Worm (Caenorhabditis elegans) whole organism, young adult: ENCODE data around the gene tbc-6.

Experiments
- B0261.1 ChIP-seq: sonication (generic microtip); optimal IDR thresholded peaks from 2 replicates; lab custom pipeline; 2016; ENCODE audit warnings: mild to moderate bottlenecking, missing genetic modification characterization, moderate library complexity, missing compliant biosample characterization
- C06A6.2 ChIP-seq: fragments of 200-800 bp; sonication (Bioruptor generic); conservative IDR thresholded peaks from 2 replicates; pipeline ENCODE4 v1.3.6; 2022; ENCODE audit warnings: missing genetic modification characterization, missing compliant biosample characterization
- D2030.7 ChIP-seq: fragments of 200-800 bp; sonication (Bioruptor generic); IDR thresholded peaks from 2 replicates; pipeline ENCODE4 v1.3.6; 2022; ENCODE audit warnings: missing genetic modification reagents, missing genetic modification characterization, missing compliant biosample characterization
- F39B2.1 ChIP-seq: fragments of 200-800 bp; sonication (Bioruptor generic); IDR thresholded peaks from 2 replicates; pipeline ENCODE4 v1.3.6; 2022; ENCODE audit warnings: missing genetic modification reagents, missing genetic modification characterization, missing compliant biosample characterization
- K12H6.12 ChIP-seq: fragments of 200-800 bp; sonication (Bioruptor generic); optimal IDR thresholded peaks from 2 replicates; lab custom pipeline; 2018; ENCODE audit warnings: mild to moderate bottlenecking, missing genetic modification characterization, missing compliant biosample characterization
- T26A5.8 ChIP-seq: sonication (generic microtip); optimal IDR thresholded peaks from 2 replicates; lab custom pipeline; 2016; ENCODE audit warnings: missing genetic modification characterization, missing compliant biosample characterization
- akir-1 ChIP-seq: fragments of 200-800 bp; sonication (Bioruptor generic); optimal IDR thresholded peaks from 2 replicates; lab custom pipeline; 2018; ENCODE audit warnings: mild to moderate bottlenecking, missing genetic modification characterization, moderate library complexity, missing compliant biosample characterization
- attf-3 ChIP-seq: fragments of 200-800 bp; sonication (Bioruptor generic); conservative IDR thresholded peaks from 2 replicates; pipeline ENCODE4 v1.3.6; 2022; ENCODE audit warnings: missing genetic modification reagents, missing genetic modification characterization, missing compliant biosample characterization
- bed-1 ChIP-seq: fragments of 200-800 bp; sonication (Bioruptor generic); IDR thresholded peaks from 2 replicates; pipeline ENCODE4 v1.3.6; 2022; ENCODE audit warnings: missing genetic modification reagents, missing genetic modification characterization, missing compliant biosample characterization
- bed-2 ChIP-seq: fragments of 200-800 bp; sonication (Bioruptor generic); IDR thresholded peaks from 2 replicates; pipeline ENCODE4 v1.3.6; 2022; ENCODE audit warnings: missing genetic modification reagents, missing genetic modification characterization, missing compliant biosample characterization
- cebp-1 ChIP-seq, 2 experiments: fragments of 200-800 bp in 1 of 2; sonication (Bioruptor generic) in 1 of 2; sonication (generic microtip) in 1 of 2; IDR thresholded peaks in 1 of 2; optimal IDR thresholded peaks in 1 of 2; 2 replicates each; pipeline versions ENCODE4 v1.3.6 to Lab custom; 2017 to 2022; ENCODE audit warnings: missing compliant biosample characterization in 2 of 2, missing genetic modification characterization in 2 of 2, mild to moderate bottlenecking in 1 of 2, missing genetic modification reagents in 1 of 2, moderate library complexity in 1 of 2
- die-1 ChIP-seq: sonication (generic microtip); optimal IDR thresholded peaks from 2 replicates; lab custom pipeline; 2016; ENCODE audit warnings: missing genotype, mild to moderate bottlenecking, missing genetic modification characterization, missing compliant biosample characterization
- efl-1 ChIP-seq: fragments of 150-350 bp; optimal IDR thresholded peaks from 2 replicates; lab custom pipeline; 2014; ENCODE audit warnings: missing biosample characterization, missing genetic modification reagents, missing genetic modification characterization
- egl-18 ChIP-seq: fragments of 200-800 bp; sonication (Bioruptor generic); IDR thresholded peaks from 2 replicates; pipeline ENCODE4 v1.3.6; 2022; ENCODE audit warnings: missing genetic modification reagents, missing genetic modification characterization, missing compliant biosample characterization
- him-1 ChIP-seq: sonication (generic microtip); optimal IDR thresholded peaks from 2 replicates; lab custom pipeline; 2016; ENCODE audit warnings: missing genotype, missing genetic modification reagents, missing genetic modification characterization, missing compliant biosample characterization
- hlh-12 ChIP-seq: sonication (generic microtip); optimal IDR thresholded peaks from 2 replicates; lab custom pipeline; 2016; ENCODE audit warnings: missing genetic modification characterization, missing compliant biosample characterization
- hmg-1.2 ChIP-seq: fragments of 200-800 bp; sonication (Bioruptor generic); IDR thresholded peaks from 2 replicates; pipeline ENCODE4 v1.3.6; 2022; ENCODE audit warnings: missing genetic modification reagents, missing genetic modification characterization, missing compliant biosample characterization
- hrde-1 ChIP-seq: sonication (generic microtip); optimal IDR thresholded peaks from 2 replicates; lab custom pipeline; 2016; ENCODE audit warnings: missing genetic modification characterization, mild to moderate bottlenecking, missing compliant biosample characterization, moderate library complexity, missing genotype, missing genetic modification reagents, borderline replicate concordance
- hsf-1 ChIP-seq: fragments of 200-800 bp; sonication (Bioruptor generic); IDR thresholded peaks from 2 replicates; pipeline ENCODE4 v1.3.6; 2022; ENCODE audit warnings: missing genetic modification reagents, missing genetic modification characterization, missing compliant biosample characterization
- lag-1 ChIP-seq: fragments of 200-800 bp; sonication (Bioruptor generic); IDR thresholded peaks from 2 replicates; pipeline ENCODE4 v1.3.6; 2022; ENCODE audit warnings: missing genetic modification reagents, missing genetic modification characterization, missing compliant biosample characterization
- let-526 ChIP-seq: fragments of 200-800 bp; sonication (Bioruptor generic); IDR thresholded peaks from 2 replicates; pipeline ENCODE4 v1.3.6; 2022; ENCODE audit warnings: missing genetic modification reagents, missing genetic modification characterization, missing compliant biosample characterization
- lin-26 ChIP-seq: fragments of 200-800 bp; sonication (Bioruptor generic); IDR thresholded peaks from 2 replicates; pipeline ENCODE4 v1.3.6; 2022; ENCODE audit warnings: missing genetic modification reagents, missing genetic modification characterization, missing compliant biosample characterization
- lin-35 ChIP-seq, 3 experiments: fragments of 150-350 bp in 2 of 3; sonication (generic microtip) in 1 of 3; optimal IDR thresholded peaks; 2 replicates each; lab custom pipeline; 2014 to 2018; ENCODE audit warnings: missing biosample characterization in 3 of 3, missing genetic modification characterization in 3 of 3, missing genetic modification reagents in 3 of 3
- lin-54 ChIP-seq: fragments of 200-800 bp; sonication (Bioruptor generic); optimal IDR thresholded peaks from 2 replicates; lab custom pipeline; 2018; ENCODE audit warnings: mild to moderate bottlenecking, missing genetic modification characterization, missing compliant biosample characterization
- madf-3 ChIP-seq: fragments of 200-800 bp; sonication (Bioruptor generic); IDR thresholded peaks from 2 replicates; pipeline ENCODE4 v1.3.6; 2022; ENCODE audit warnings: missing genetic modification reagents, missing genetic modification characterization, missing compliant biosample characterization
- mes-4 ChIP-seq: sonication (generic microtip); optimal IDR thresholded peaks from 2 replicates; lab custom pipeline; 2016; ENCODE audit warnings: missing genotype, missing genetic modification characterization, missing compliant biosample characterization
- mxl-1 ChIP-seq: sonication (generic microtip); optimal IDR thresholded peaks from 2 replicates; lab custom pipeline; 2016; ENCODE audit warnings: missing genetic modification characterization, missing compliant biosample characterization
- nfya-1 ChIP-seq: sonication (generic microtip); optimal IDR thresholded peaks from 2 replicates; lab custom pipeline; 2017; ENCODE audit warnings: antibody characterized with exemption, missing compliant biosample characterization, missing genetic modification characterization, borderline replicate concordance; ENCODE audit not compliant: insufficient read depth
- nfya-2 ChIP-seq: fragments of 200-800 bp; sonication (Bioruptor generic); IDR thresholded peaks from 2 replicates; pipeline ENCODE4 v1.3.6; 2022; ENCODE audit warnings: missing genetic modification reagents, missing genetic modification characterization, missing compliant biosample characterization
- nhr-90 ChIP-seq: sonication (generic microtip); optimal IDR thresholded peaks from 2 replicates; lab custom pipeline; 2016; ENCODE audit warnings: missing genotype, mild to moderate bottlenecking, missing genetic modification characterization, missing compliant biosample characterization
- pbrm-1 ChIP-seq: fragments of 200-800 bp; sonication (Bioruptor generic); IDR thresholded peaks from 2 replicates; pipeline ENCODE4 v1.3.6; 2022; ENCODE audit warnings: missing genetic modification reagents, missing genetic modification characterization, missing compliant biosample characterization
- rpc-1 ChIP-seq, 2 experiments: fragments of 150-350 bp in 1 of 2; sonication (generic microtip) in 1 of 2; optimal IDR thresholded peaks; 2 replicates each; lab custom pipeline; 2014 to 2018; ENCODE audit warnings: missing biosample characterization in 1 of 2, missing genetic modification characterization in 1 of 2, missing genetic modification reagents in 1 of 2, missing genotype in 1 of 2
- sea-2 ChIP-seq: fragments of 200-800 bp; sonication (Bioruptor generic); IDR thresholded peaks from 2 replicates; pipeline ENCODE4 v1.3.6; 2022; ENCODE audit warnings: missing genetic modification characterization, missing compliant biosample characterization
- snpc-1.1 ChIP-seq: sonication (generic microtip); optimal IDR thresholded peaks from 2 replicates; lab custom pipeline; 2017; ENCODE audit warnings: missing genetic modification characterization, mild to moderate bottlenecking, missing compliant biosample characterization, antibody characterized with exemption, moderate library complexity, missing genotype, missing genetic modification reagents; ENCODE audit not compliant: insufficient read depth
- snpc-4 ChIP-seq, 5 experiments: fragments of 150-350 bp in 1 of 5; sonication (generic microtip) in 4 of 5; optimal IDR thresholded peaks; 2 replicates each; lab custom pipeline; 2014 to 2018; ENCODE audit warnings: missing genetic modification characterization in 5 of 5, missing biosample characterization in 3 of 5, antibody characterized with exemption in 2 of 5, mild to moderate bottlenecking in 2 of 5, missing compliant biosample characterization in 2 of 5, missing genotype in 2 of 5, moderate library complexity in 2 of 5, missing genetic modification reagents in 1 of 5
- somi-1 ChIP-seq: fragments of 200-800 bp; sonication (Bioruptor generic); optimal IDR thresholded peaks from 2 replicates; lab custom pipeline; 2018; ENCODE audit warnings: mild to moderate bottlenecking, missing genetic modification characterization, missing compliant biosample characterization
- tbp1 ChIP-seq: fragments of 200-800 bp; sonication (Bioruptor generic); optimal IDR thresholded peaks from 2 replicates; lab custom pipeline; 2018; ENCODE audit warnings: mild to moderate bottlenecking, missing genetic modification characterization, missing compliant biosample characterization
- tbx-9 ChIP-seq: sonication (generic microtip); optimal IDR thresholded peaks from 2 replicates; lab custom pipeline; 2016; ENCODE audit warnings: borderline replicate concordance, missing genetic modification characterization, inconsistent platforms, missing compliant biosample characterization
- xnd-1 ChIP-seq: sonication (generic microtip); optimal IDR thresholded peaks from 2 replicates; lab custom pipeline; 2016; ENCODE audit warnings: missing genotype, missing genetic modification reagents, missing genetic modification characterization, missing compliant biosample characterization
- ztf-26 ChIP-seq: sonication (generic microtip); optimal IDR thresholded peaks from 2 replicates; lab custom pipeline; 2017; ENCODE audit warnings: missing genetic modification characterization, missing compliant biosample characterization
- ztf-3 ChIP-seq: fragments of 200-800 bp; sonication (Bioruptor generic); optimal IDR thresholded peaks from 2 replicates; lab custom pipeline; 2018; ENCODE audit warnings: mild to moderate bottlenecking, missing genetic modification characterization, missing compliant biosample characterization
- ztf-6 ChIP-seq: fragments of 200-800 bp; sonication (Bioruptor generic); IDR thresholded peaks from 2 replicates; pipeline ENCODE4 v1.3.6; 2022; ENCODE audit warnings: missing genetic modification reagents, missing genetic modification characterization, missing compliant biosample characterization

The tbc-6 gene

ce11 chrII:6898017-6898779 is 50.3 kb downstream of the tbc-6 start, which contains the start of gene hrpl-1:
Gene hrpl-1 (plus strand): TSS chrII:6898729.
- TF ChIP-seq D2030.7 (GFP tag; lab: Robert Waterston, UW) (no peak), snpc-1.1 (tag; lab: Kevin White, UChicago) (no peak), nhr-90 (tag; lab: Kevin White, UChicago) (peak; percentile 20), B0261.1 (peak; percentile 73), snpc-4 (GFP tag; optimal IDR thresholded peaks at IDR 0.05; lab: Kevin White, UChicago) (no peak), snpc-4 (tag; optimal IDR thresholded peaks at IDR 0.05; lab: Kevin White, UChicago) (peak in 1 of 4 experiments; percentile 11), egl-18 (GFP tag; lab: Robert Waterston, UW) (no peak), mxl-1 (peak; percentile 20), attf-3 (GFP tag; lab: Robert Waterston, UW) (0 out of 2 replicates have a peak, but pooled peaks have one; percentile 48), cebp-1 (GFP tag; IDR thresholded peaks at IDR 0.05; lab: Robert Waterston, UW) (no peak), cebp-1 (tag; optimal IDR thresholded peaks at IDR 0.05; lab: Kevin White, UChicago) (peak; percentile 24), tbp1 (GFP tag; lab: Kevin White, UChicago) (peak; percentile 90), hmg-1.2 (GFP tag; lab: Robert Waterston, UW) (peak; percentile 29; the same call in 1 of the 2 replicates), mes-4 (tag; lab: Kevin White, UChicago) (peak; percentile 58), let-526 (no peak), T26A5.8 (tag; lab: Kevin White, UChicago) (no peak), lin-35 (GFP tag; optimal IDR thresholded peaks at IDR 0.05; lab: Kevin White, UChicago) (no peak), ztf-26 (tag; lab: Kevin White, UChicago) (no peak), somi-1 (GFP tag; lab: Kevin White, UChicago) (peak; percentile 45), die-1 (tag; lab: Kevin White, UChicago) (peak; percentile 74), nfya-2 (GFP tag; lab: Robert Waterston, UW) (no peak), rpc-1 (optimal IDR thresholded peaks at IDR 0.05; lab: Kevin White, UChicago) (peak; percentile 57), rpc-1 (tag; optimal IDR thresholded peaks at IDR 0.05; lab: Kevin White, UChicago) (peak; percentile 76), bed-1 (GFP tag; lab: Robert Waterston, UW) (no peak), madf-3 (GFP tag; lab: Robert Waterston, UW) (no peak), C06A6.2 (GFP tag; lab: Robert Waterston, UW) (no peak), lin-26 (GFP tag; lab: Robert Waterston, UW) (0 out of 2 replicates have a peak, but pooled peaks have one; percentile 57), hrde-1 (peak; percentile 31), him-1 (tag; lab: Kevin White, UChicago) (peak; percentile 15), efl-1 (GFP tag; lab: Kevin White, UChicago) (no peak), lin-54 (peak; percentile 0), pbrm-1 (0 out of 2 replicates have a peak, but pooled peaks have one; percentile 27), hlh-12 (no peak), F39B2.1 (GFP tag; lab: Robert Waterston, UW) (no peak)

ce11 chrII:6900708-6901107 is 52.8 kb downstream of the tbc-6 start:
- TF ChIP-seq ztf-3 (GFP tag; lab: Kevin White, UChicago) (no peak), sea-2 (GFP tag; lab: Robert Waterston, UW) (no peak), lag-1 (GFP tag; lab: Robert Waterston, UW) (no peak), xnd-1 (no peak), ztf-6 (GFP tag; lab: Robert Waterston, UW) (no peak), hsf-1 (GFP tag; lab: Robert Waterston, UW) (no peak), K12H6.12 (tag; lab: Kevin White, UChicago) (no peak), let-526 (no peak), akir-1 (GFP tag; lab: Kevin White, UChicago) (no peak), bed-1 (GFP tag; lab: Robert Waterston, UW) (no peak), nfya-1 (tag; lab: Kevin White, UChicago) (no peak), B0261.1 (no peak), bed-2 (no peak), tbx-9 (tag; lab: Kevin White, UChicago) (no peak)
